Worm (Caenorhabditis elegans) whole organism, L2 larva: Measurements from ENCODE around the gene F46B6.2.
A peak's percentile ranks its signal among the peaks of the same experiment; 100 is the strongest.

Experiments
- C34F6.9 ChIP-seq: fragments of 150-350 bp; optimal IDR thresholded peaks from 2 replicates; lab custom pipeline; 2014; ENCODE audit warnings: missing biosample characterization, missing genetic modification characterization
- F13H6.1 ChIP-seq: sonication (generic microtip); optimal IDR thresholded peaks from 2 replicates; lab custom pipeline; 2016; ENCODE audit warnings: missing genetic modification characterization, missing compliant biosample characterization
- R02D3.7 ChIP-seq: fragments of 150-350 bp; optimal IDR thresholded peaks from 2 replicates; lab custom pipeline; 2014; ENCODE audit warnings: missing biosample characterization, missing genetic modification characterization
- Y55F3AM.14 ChIP-seq: fragments of 200-800 bp; sonication (Bioruptor generic); optimal IDR thresholded peaks from 2 replicates; lab custom pipeline; 2018; ENCODE audit warnings: mild to moderate bottlenecking, missing genetic modification characterization, missing compliant biosample characterization
- ZK546.5 ChIP-seq: sonication (generic microtip); optimal IDR thresholded peaks from 2 replicates; lab custom pipeline; 2017; ENCODE audit warnings: missing biosample characterization, missing genetic modification characterization
- alr-1 ChIP-seq: fragments of 150-350 bp; optimal IDR thresholded peaks from 2 replicates; lab custom pipeline; 2014; ENCODE audit warnings: missing biosample characterization, missing genetic modification characterization
- aly-2 ChIP-seq: fragments of 150-350 bp; optimal IDR thresholded peaks from 2 replicates; lab custom pipeline; 2014; ENCODE audit warnings: missing biosample characterization, missing genetic modification characterization
- blmp-1 ChIP-seq: sonication (generic microtip); optimal IDR thresholded peaks from 2 replicates; lab custom pipeline; 2017; ENCODE audit warnings: missing genetic modification characterization, mild to moderate bottlenecking, missing compliant biosample characterization, antibody characterized with exemption, moderate library complexity; ENCODE audit not compliant: insufficient read depth
- crh-2 ChIP-seq: sonication (generic microtip); optimal IDR thresholded peaks from 2 replicates; lab custom pipeline; 2017; ENCODE audit warnings: missing biosample characterization, missing genetic modification characterization
- dmd-4 ChIP-seq: sonication (generic microtip); optimal IDR thresholded peaks from 2 replicates; lab custom pipeline; 2017; ENCODE audit warnings: missing biosample characterization, missing genetic modification characterization
- egl-27 ChIP-seq: sonication (generic microtip); optimal IDR thresholded peaks from 3 replicates; lab custom pipeline; 2017; ENCODE audit warnings: missing biosample characterization, missing genetic modification reagents, missing genetic modification characterization
- elt-1 ChIP-seq: fragments of 150-350 bp; optimal IDR thresholded peaks from 2 replicates; lab custom pipeline; 2014; ENCODE audit warnings: missing biosample characterization, missing genetic modification characterization
- elt-3 ChIP-seq: sonication (generic microtip); optimal IDR thresholded peaks from 2 replicates; lab custom pipeline; 2017; ENCODE audit warnings: missing biosample characterization, missing genetic modification characterization
- fos-1 ChIP-seq: fragments of 150-350 bp; optimal IDR thresholded peaks from 2 replicates; lab custom pipeline; 2014; ENCODE audit warnings: missing biosample characterization, missing genetic modification characterization
- gmeb-1 ChIP-seq: fragments of 150-350 bp; optimal IDR thresholded peaks from 2 replicates; lab custom pipeline; 2014; ENCODE audit warnings: missing biosample characterization, missing genetic modification characterization
- lin-11 ChIP-seq: fragments of 150-350 bp; sonication (generic microtip); optimal IDR thresholded peaks from 2 replicates; lab custom pipeline; 2014; ENCODE audit warnings: missing biosample characterization, missing genetic modification characterization, inconsistent platforms, mixed read lengths
- lin-13 ChIP-seq: fragments of 150-350 bp; optimal IDR thresholded peaks from 2 replicates; lab custom pipeline; 2014; ENCODE audit warnings: missing biosample characterization, missing genetic modification reagents, missing genetic modification characterization
- lin-39 ChIP-seq: fragments of 150-350 bp; optimal IDR thresholded peaks from 2 replicates; lab custom pipeline; 2014; ENCODE audit warnings: missing biosample characterization, missing genetic modification reagents, missing genetic modification characterization
- lsy-2 ChIP-seq, 2 experiments: fragments of 150-350 bp in 1 of 2; sonication (generic microtip) in 1 of 2; optimal IDR thresholded peaks; 2 replicates each; lab custom pipeline; 2014 to 2017; ENCODE audit warnings: missing biosample characterization in 2 of 2, missing genetic modification characterization in 2 of 2
- mab-5 ChIP-seq: fragments of 150-350 bp; optimal IDR thresholded peaks from 2 replicates; lab custom pipeline; 2014; ENCODE audit warnings: missing biosample characterization, missing genetic modification characterization
- mbf-1 ChIP-seq: sonication (generic microtip); optimal IDR thresholded peaks from 2 replicates; lab custom pipeline; 2017; ENCODE audit warnings: missing biosample characterization, missing genetic modification characterization
- mdl-1 ChIP-seq, 2 experiments: fragments of 150-350 bp in 1 of 2; sonication (generic microtip) in 1 of 2; optimal IDR thresholded peaks; 2 replicates each; lab custom pipeline; 2017; ENCODE audit warnings: missing biosample characterization in 2 of 2, missing genetic modification characterization in 2 of 2
- nhr-10 ChIP-seq: sonication (generic microtip); optimal IDR thresholded peaks from 2 replicates; lab custom pipeline; 2017; ENCODE audit warnings: missing biosample characterization, missing genetic modification characterization
- nhr-11 ChIP-seq: fragments of 150-350 bp; optimal IDR thresholded peaks from 2 replicates; lab custom pipeline; 2014; ENCODE audit warnings: missing biosample characterization, missing genetic modification characterization
- nhr-12 ChIP-seq: fragments of 150-350 bp; optimal IDR thresholded peaks from 2 replicates; lab custom pipeline; 2014; ENCODE audit warnings: missing biosample characterization, missing genetic modification characterization
- nhr-129 ChIP-seq: fragments of 150-350 bp; optimal IDR thresholded peaks from 2 replicates; lab custom pipeline; 2014; ENCODE audit warnings: missing biosample characterization, missing genetic modification characterization
- nhr-21 ChIP-seq: fragments of 150-350 bp; optimal IDR thresholded peaks from 2 replicates; lab custom pipeline; 2014; ENCODE audit warnings: missing biosample characterization, missing genetic modification characterization
- nhr-23 ChIP-seq: fragments of 150-350 bp; optimal IDR thresholded peaks from 2 replicates; lab custom pipeline; 2014; ENCODE audit warnings: missing biosample characterization, missing genetic modification reagents, missing genetic modification characterization
- nhr-237 ChIP-seq: fragments of 150-350 bp; optimal IDR thresholded peaks from 2 replicates; lab custom pipeline; 2014; ENCODE audit warnings: missing biosample characterization, missing genetic modification characterization
- nhr-25 ChIP-seq: fragments of 150-350 bp; sonication (generic microtip); optimal IDR thresholded peaks from 3 replicates; lab custom pipeline; 2014; ENCODE audit warnings: missing biosample characterization, missing genetic modification characterization
- nhr-6 ChIP-seq: fragments of 150-350 bp; optimal IDR thresholded peaks from 2 replicates; lab custom pipeline; 2014; ENCODE audit warnings: missing biosample characterization, missing genetic modification characterization
- nhr-77 ChIP-seq: fragments of 150-350 bp; optimal IDR thresholded peaks from 2 replicates; lab custom pipeline; 2014; ENCODE audit warnings: missing biosample characterization, missing genetic modification characterization
- peb-1 ChIP-seq: fragments of 150-350 bp; optimal IDR thresholded peaks from 2 replicates; lab custom pipeline; 2014; ENCODE audit warnings: missing biosample characterization, missing genetic modification characterization
- sem-4 ChIP-seq: fragments of 150-350 bp; optimal IDR thresholded peaks from 2 replicates; lab custom pipeline; 2014; ENCODE audit warnings: missing biosample characterization, missing genetic modification reagents, missing genetic modification characterization
- skn-1 ChIP-seq: sonication (generic microtip); optimal IDR thresholded peaks from 2 replicates; lab custom pipeline; 2017; ENCODE audit warnings: missing biosample characterization, missing genetic modification characterization
- sma-3 ChIP-seq: sonication (generic microtip); optimal IDR thresholded peaks from 2 replicates; lab custom pipeline; 2016; ENCODE audit warnings: missing genetic modification reagents, missing genetic modification characterization, missing compliant biosample characterization
- sma-9 ChIP-seq, 2 experiments: fragments of 150-350 bp in 1 of 2; sonication (generic microtip) in 1 of 2; optimal IDR thresholded peaks; 2 replicates each; lab custom pipeline; 2014 to 2016; ENCODE audit warnings: missing genetic modification characterization in 2 of 2, mild to moderate bottlenecking in 1 of 2, missing biosample characterization in 1 of 2, missing compliant biosample characterization in 1 of 2, missing genetic modification reagents in 1 of 2, moderate library complexity in 1 of 2
- unc-39 ChIP-seq: fragments of 150-350 bp; optimal IDR thresholded peaks from 2 replicates; lab custom pipeline; 2014; ENCODE audit warnings: missing biosample characterization, missing genetic modification characterization
- unc-55 ChIP-seq: fragments of 150-350 bp; sonication (generic microtip); optimal IDR thresholded peaks from 3 replicates; lab custom pipeline; 2014; ENCODE audit warnings: missing biosample characterization, missing genetic modification reagents, missing genetic modification characterization
- unc-62 ChIP-seq: fragments of 150-350 bp; optimal IDR thresholded peaks from 2 replicates; lab custom pipeline; 2014; ENCODE audit warnings: missing biosample characterization, missing genetic modification reagents, missing genetic modification characterization
- zag-1 ChIP-seq: fragments of 150-350 bp; optimal IDR thresholded peaks from 2 replicates; lab custom pipeline; 2014; ENCODE audit warnings: missing biosample characterization, missing genetic modification characterization
- ztf-1 ChIP-seq: fragments of 200-800 bp; sonication (Bioruptor generic); conservative IDR thresholded peaks from 2 replicates; pipeline ENCODE4 v1.3.6; 2022; ENCODE audit warnings: missing genetic modification characterization, missing compliant biosample characterization
- ztf-4 ChIP-seq: fragments of 150-350 bp; optimal IDR thresholded peaks from 2 replicates; lab custom pipeline; 2014; ENCODE audit warnings: missing biosample characterization, missing genetic modification characterization

Gene F46B6.2

DNA sequence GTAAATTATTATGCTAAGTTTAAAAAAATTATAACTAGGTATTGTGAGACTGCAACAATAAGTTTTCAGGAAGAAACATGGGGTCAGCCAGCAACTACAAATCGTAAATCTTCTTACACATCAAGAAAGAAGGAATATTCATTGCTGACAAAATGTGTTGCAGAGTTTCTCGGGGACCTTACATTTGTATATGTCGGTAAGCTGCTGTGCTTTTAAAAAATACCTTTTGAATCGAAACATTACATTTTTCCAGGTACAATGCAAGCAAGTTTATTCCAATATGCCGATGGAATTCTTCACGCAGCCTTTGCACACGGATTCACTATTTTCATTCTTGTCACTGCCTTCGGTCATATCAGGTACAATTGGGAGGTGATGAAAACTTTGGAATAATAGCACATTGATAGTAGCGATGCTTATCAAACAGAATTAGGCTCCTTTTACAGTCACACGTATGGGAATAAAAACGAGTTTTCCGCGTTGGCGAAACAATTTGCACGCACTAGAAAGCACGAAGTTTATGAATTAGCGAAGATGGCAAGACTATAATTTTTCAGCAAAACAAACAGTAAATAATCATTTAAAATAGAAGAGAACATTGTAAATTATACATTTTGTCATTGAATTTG lies 33.9 kb upstream of the F46B6.2 start:
- TF ChIP-seq nhr-237 (no peak), lin-39 (no peak), nhr-12 (tag; lab: Kevin White, UChicago) (no peak), nhr-23 (no peak), nhr-6 (no peak), sma-9 (GFP tag; optimal IDR thresholded peaks at IDR 0.05; lab: Kevin White, UChicago) (peak; percentile 24), sma-9 (tag; optimal IDR thresholded peaks at IDR 0.05; lab: Kevin White, UChicago) (no peak), Y55F3AM.14 (GFP tag; lab: Kevin White, UChicago) (no peak), ztf-4 (tag; lab: Kevin White, UChicago) (no peak), elt-1 (tag; lab: Kevin White, UChicago) (no peak), unc-55 (GFP tag; lab: Kevin White, UChicago) (no peak), mbf-1 (tag; lab: Kevin White, UChicago) (no peak), ztf-1 (GFP tag; lab: Robert Waterston, UW) (no peak), elt-3 (no peak), sma-3 (GFP tag; lab: Kevin White, UChicago) (no peak), mdl-1 (tag; optimal IDR thresholded peaks at IDR 0.05; lab: Kevin White, UChicago) (no peak), skn-1 (tag; lab: Kevin White, UChicago) (no peak), fos-1 (tag; lab: Kevin White, UChicago) (peak; percentile 71), dmd-4 (tag; lab: Kevin White, UChicago) (no peak), R02D3.7 (tag; lab: Kevin White, UChicago) (no peak), zag-1 (tag; lab: Kevin White, UChicago) (no peak), lin-13 (GFP tag; lab: Kevin White, UChicago) (no peak), crh-2 (tag; lab: Kevin White, UChicago) (peak; percentile 18), F13H6.1 (tag; lab: Kevin White, UChicago) (no peak), nhr-129 (no peak)

DNA sequence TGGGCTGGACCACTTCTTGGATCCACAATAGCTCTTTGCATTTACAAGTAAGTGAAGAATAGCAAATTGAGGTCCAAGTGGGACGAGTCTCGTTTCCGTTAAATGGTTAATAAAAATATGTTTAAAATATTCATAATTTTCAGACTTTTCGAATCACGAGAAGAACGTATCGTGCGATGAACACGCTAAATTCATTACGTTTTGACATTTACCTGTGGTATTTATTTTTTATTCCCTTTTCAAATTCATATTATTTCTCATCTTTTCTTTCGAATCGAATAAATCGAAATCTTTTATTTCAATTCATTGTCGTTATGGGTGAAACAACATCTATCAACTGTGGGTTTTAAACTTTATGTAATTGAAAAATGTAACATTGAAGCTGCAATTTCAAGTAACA lies 32.7 kb upstream of the F46B6.2 start, which contains the start of gene marc-1:
Gene marc-1, plus strand, starts transcription at position 301 of the 400 bp plus-strand sequence.
- TF ChIP-seq elt-3 (no peak), sma-3 (GFP tag; lab: Kevin White, UChicago) (no peak), blmp-1 (tag; lab: Kevin White, UChicago) (no peak), egl-27 (tag; lab: Kevin White, UChicago) (no peak), skn-1 (tag; lab: Kevin White, UChicago) (no peak), unc-39 (tag; lab: Kevin White, UChicago) (no peak)

ce11 chrV:9740858-9741257 lies 31.2 kb upstream of the F46B6.2 start, which contains the start of gene sta-2:
sta-2 (plus strand) TSS chrV:9741206.
- peak; percentile 42 for TF ChIP-seq gmeb-1 (tag; lab: Kevin White, UChicago)
- TF ChIP-seq dmd-4 (tag; lab: Kevin White, UChicago), result no peak
- TF ChIP-seq nhr-77 (tag; lab: Kevin White, UChicago), result no peak
- peak; percentile 6 for TF ChIP-seq sem-4
- peak; percentile 39 for TF ChIP-seq nhr-129
- no peak for TF ChIP-seq egl-27 (tag; lab: Kevin White, UChicago)
- peak; percentile 3 for TF ChIP-seq nhr-6
- TF ChIP-seq alr-1 (tag; lab: Kevin White, UChicago), result no peak
- no peak for TF ChIP-seq aly-2
- TF ChIP-seq nhr-12 (tag; lab: Kevin White, UChicago), result no peak
- TF ChIP-seq mdl-1 (tag; optimal IDR thresholded peaks at IDR 0.05; lab: Kevin White, UChicago), result no peak
- TF ChIP-seq fos-1 (tag; lab: Kevin White, UChicago), result peak; percentile 83
- no peak for TF ChIP-seq unc-55 (GFP tag; lab: Kevin White, UChicago)
- TF ChIP-seq nhr-237, result no peak
- peak; percentile 36 for TF ChIP-seq ztf-4 (tag; lab: Kevin White, UChicago)
- no peak for TF ChIP-seq F13H6.1 (tag; lab: Kevin White, UChicago)
- no peak for TF ChIP-seq elt-3
- TF ChIP-seq lsy-2 (tag; optimal IDR thresholded peaks at IDR 0.05; lab: Kevin White, UChicago), result no peak
- peak; percentile 80 for TF ChIP-seq blmp-1 (tag; lab: Kevin White, UChicago)
- no peak for TF ChIP-seq nhr-10 (tag; lab: Kevin White, UChicago)
- no peak for TF ChIP-seq unc-62
- no peak for TF ChIP-seq ZK546.5 (tag; lab: Kevin White, UChicago)
- TF ChIP-seq sma-9 (GFP tag; optimal IDR thresholded peaks at IDR 0.05; lab: Kevin White, UChicago), result peak; percentile 16
- no peak for TF ChIP-seq sma-9 (tag; optimal IDR thresholded peaks at IDR 0.05; lab: Kevin White, UChicago)
- peak; percentile 22 for TF ChIP-seq crh-2 (tag; lab: Kevin White, UChicago)
- TF ChIP-seq nhr-21 (tag; lab: Kevin White, UChicago), result no peak
- no peak for TF ChIP-seq lin-11 (tag; lab: Kevin White, UChicago)
- no peak for TF ChIP-seq mab-5 (tag; lab: Kevin White, UChicago)
- TF ChIP-seq R02D3.7 (tag; lab: Kevin White, UChicago), result no peak
- peak; percentile 72 for TF ChIP-seq sma-3 (GFP tag; lab: Kevin White, UChicago)
- no peak for TF ChIP-seq ztf-1 (GFP tag; lab: Robert Waterston, UW)
- TF ChIP-seq elt-1 (tag; lab: Kevin White, UChicago), result no peak
- TF ChIP-seq nhr-11 (tag; lab: Kevin White, UChicago), result no peak
- no peak for TF ChIP-seq peb-1 (tag; lab: Kevin White, UChicago)
- no peak for TF ChIP-seq C34F6.9
- TF ChIP-seq nhr-25, result peak; percentile 81
- TF ChIP-seq Y55F3AM.14 (GFP tag; lab: Kevin White, UChicago), result no peak
